Fruit fly (Drosophila melanogaster) whole organism, embryonic: ENCODE results near the gene trio.

ENCODE experiments used
- Abd-B ChIP-seq: fragments of 200-800 bp; sonication (Bioruptor generic); optimal IDR thresholded peaks from 2 replicates; lab custom pipeline; 2018; ENCODE audit warnings: missing biosample characterization, mild to moderate bottlenecking, missing genetic modification characterization, moderate library complexity
- Ada2b ChIP-seq: fragments of 200-800 bp; sonication (Bioruptor generic); IDR thresholded peaks from 2 replicates; pipeline ENCODE4 v1.3.6; 2022; ENCODE audit warnings: missing biosample characterization, missing genetic modification characterization
- Atf3 ChIP-seq: fragments of 200-800 bp; sonication (Bioruptor generic); optimal IDR thresholded peaks from 3 replicates; lab custom pipeline; 2016; ENCODE audit warnings: missing biosample characterization, missing genetic modification characterization
- CG10543 ChIP-seq: fragments of 200-800 bp; sonication (Bioruptor generic); optimal IDR thresholded peaks from 3 replicates; lab custom pipeline; 2017; ENCODE audit warnings: missing biosample characterization, mild to moderate bottlenecking, missing genetic modification characterization, moderate library complexity
- CG10959 ChIP-seq: fragments of 200-800 bp; sonication (Bioruptor generic); IDR thresholded peaks from 2 replicates; pipeline ENCODE4 v1.3.6; 2022; ENCODE audit warnings: missing biosample characterization, missing genetic modification characterization
- CG12155 ChIP-seq: fragments of 200-800 bp; sonication (Bioruptor generic); optimal IDR thresholded peaks from 3 replicates; lab custom pipeline; 2016; ENCODE audit warnings: missing biosample characterization, missing genetic modification characterization
- CG12942 ChIP-seq: fragments of 200-800 bp; sonication (Bioruptor generic); optimal IDR thresholded peaks from 3 replicates; lab custom pipeline; 2016; ENCODE audit warnings: missing biosample characterization, missing genetic modification characterization
- CG17328 ChIP-seq: fragments of 200-800 bp; sonication (Bioruptor generic); IDR thresholded peaks from 2 replicates; pipeline ENCODE4 v1.3.6; 2022; ENCODE audit warnings: missing biosample characterization, missing genetic modification characterization
- CG17361 ChIP-seq: fragments of 200-800 bp; sonication (Bioruptor generic); IDR thresholded peaks from 3 replicates; pipeline ENCODE4 v1.3.6; 2022; ENCODE audit warnings: missing biosample characterization, missing genetic modification characterization
- CG17568 ChIP-seq: fragments of 200-800 bp; sonication (Bioruptor generic); optimal IDR thresholded peaks from 2 replicates; lab custom pipeline; 2018; ENCODE audit warnings: missing biosample characterization, mild to moderate bottlenecking, missing genetic modification characterization, moderate library complexity
- CG18764 ChIP-seq: fragments of 200-800 bp; sonication (Bioruptor generic); optimal IDR thresholded peaks from 3 replicates; lab custom pipeline; 2016; ENCODE audit warnings: missing biosample characterization, missing genetic modification characterization
- CG2129 ChIP-seq: fragments of 200-800 bp; sonication (Bioruptor generic); IDR thresholded peaks from 2 replicates; pipeline ENCODE4 v1.3.6; 2022; ENCODE audit warnings: missing biosample characterization, missing genetic modification characterization; ENCODE audit not compliant: partially characterized antibody
- CG2712 ChIP-seq: fragments of 200-800 bp; optimal IDR thresholded peaks from 3 replicates; lab custom pipeline; 2019; ENCODE audit warnings: missing biosample characterization, mild to moderate bottlenecking, missing genetic modification characterization, moderate library complexity
- CG33213 ChIP-seq: fragments of 200-800 bp; sonication (Bioruptor generic); optimal IDR thresholded peaks from 3 replicates; lab custom pipeline; 2016; ENCODE audit warnings: missing biosample characterization, missing genetic modification characterization
- CG4328 ChIP-seq: fragments of 200-800 bp; sonication (Bioruptor generic); optimal IDR thresholded peaks from 3 replicates; lab custom pipeline; 2017; ENCODE audit warnings: missing biosample characterization, missing genetic modification reagents, missing genetic modification characterization
- CG7987 ChIP-seq: fragments of 200-800 bp; sonication (Bioruptor generic); optimal IDR thresholded peaks from 2 replicates; lab custom pipeline; 2018; ENCODE audit warnings: missing biosample characterization, mild to moderate bottlenecking, missing genetic modification characterization, moderate library complexity
- CG8359 ChIP-seq: fragments of 200-800 bp; sonication (Bioruptor generic); optimal IDR thresholded peaks from 2 replicates; lab custom pipeline; 2017; ENCODE audit warnings: missing biosample characterization, mild to moderate bottlenecking, missing genetic modification characterization, borderline replicate concordance
- Dll ChIP-seq: fragments of 200-800 bp; sonication (Bioruptor generic); IDR thresholded peaks from 4 replicates; pipeline ENCODE4 v1.3.6; 2022; ENCODE audit warnings: missing biosample characterization, missing genetic modification characterization; ENCODE audit not compliant: partially characterized antibody
- Fer2 ChIP-seq: fragments of 200-800 bp; sonication (Bioruptor generic); optimal IDR thresholded peaks from 2 replicates; lab custom pipeline; 2018; ENCODE audit warnings: missing biosample characterization, mild to moderate bottlenecking, missing genetic modification characterization, moderate library complexity
- Fer3 ChIP-seq: fragments of 200-800 bp; sonication (Bioruptor generic); optimal IDR thresholded peaks from 2 replicates; lab custom pipeline; 2018; ENCODE audit warnings: missing biosample characterization, mild to moderate bottlenecking, missing genetic modification characterization, moderate library complexity
- H15 ChIP-seq: fragments of 200-800 bp; sonication (Bioruptor generic); IDR thresholded peaks from 3 replicates; pipeline ENCODE4 v1.3.6; 2022; ENCODE audit warnings: missing biosample characterization, missing genetic modification characterization
- Hr78 ChIP-seq, 2 experiments: fragments of 200-800 bp in 1 of 2; fragments of >200 bp in 1 of 2; sonication (Bioruptor generic) in 1 of 2; optimal IDR thresholded peaks; 2 replicates each; lab custom pipeline; 2017 to 2019; ENCODE audit warnings: missing biosample characterization in 2 of 2, missing genetic modification characterization in 2 of 2, mild to moderate bottlenecking in 1 of 2, moderate library complexity in 1 of 2
- MTF-1 ChIP-seq: fragments of 200-800 bp; sonication (Bioruptor generic); optimal IDR thresholded peaks from 2 replicates; lab custom pipeline; 2018; ENCODE audit warnings: missing biosample characterization, mild to moderate bottlenecking, missing genetic modification characterization, borderline replicate concordance
- Med ChIP-seq: fragments of 200-800 bp; sonication (Bioruptor generic); peaks from one replicate; lab custom pipeline; 2016; ENCODE audit warnings: missing biosample characterization, missing genetic modification characterization, mild to moderate bottlenecking, inconsistent platforms, moderate library complexity
- NK7.1 ChIP-seq: fragments of 200-800 bp; sonication (Bioruptor generic); optimal IDR thresholded peaks from 3 replicates; lab custom pipeline; 2016; ENCODE audit warnings: missing biosample characterization, missing genetic modification characterization
- Pdp1 ChIP-seq, 2 experiments: fragments of 200-800 bp; sonication (Bioruptor generic); optimal IDR thresholded peaks; 3 replicates each; lab custom pipeline; 2016; ENCODE audit warnings: missing biosample characterization in 2 of 2, missing genetic modification characterization in 2 of 2, mild to moderate bottlenecking in 1 of 2, moderate library complexity in 1 of 2
- Sox102F ChIP-seq: fragments of 200-800 bp; sonication (Bioruptor generic); optimal IDR thresholded peaks from 2 replicates; lab custom pipeline; 2018; ENCODE audit warnings: missing biosample characterization, mild to moderate bottlenecking, missing genetic modification characterization, moderate library complexity
- Usf ChIP-seq: fragments of 200-800 bp; sonication (Bioruptor generic); optimal IDR thresholded peaks from 2 replicates; lab custom pipeline; 2017; ENCODE audit warnings: missing genotype, missing biosample characterization, missing genetic modification characterization
- YL-1 ChIP-seq: fragments of 200-800 bp; sonication (Bioruptor generic); optimal IDR thresholded peaks from 3 replicates; lab custom pipeline; 2017; ENCODE audit warnings: missing biosample characterization, mild to moderate bottlenecking, missing genetic modification characterization
- ab ChIP-seq: fragments of 200-800 bp; sonication (Bioruptor generic); optimal IDR thresholded peaks from 2 replicates; lab custom pipeline; 2016; ENCODE audit warnings: missing biosample characterization, missing genetic modification characterization
- caup ChIP-seq: fragments of 200-800 bp; sonication (Bioruptor generic); optimal IDR thresholded peaks from 3 replicates; lab custom pipeline; 2017; ENCODE audit warnings: missing biosample characterization, mild to moderate bottlenecking, missing genetic modification characterization, moderate library complexity; ENCODE audit not compliant: severe bottlenecking
- croc ChIP-seq: fragments of 200-800 bp; sonication (Bioruptor generic); conservative IDR thresholded peaks from 3 replicates; pipeline ENCODE4 v1.3.6; 2022; ENCODE audit warnings: missing biosample characterization, missing genetic modification characterization
- crp ChIP-seq, 2 experiments: fragments of 200-800 bp; sonication (Bioruptor generic); optimal IDR thresholded peaks; 2 replicates in 1 of 2; 3 replicates in 1 of 2; lab custom pipeline; 2017; ENCODE audit warnings: missing biosample characterization in 2 of 2, missing genetic modification characterization in 2 of 2, mild to moderate bottlenecking in 1 of 2, moderate library complexity in 1 of 2
- cwo ChIP-seq: fragments of 200-800 bp; sonication (Bioruptor generic); optimal IDR thresholded peaks from 3 replicates; lab custom pipeline; 2017; ENCODE audit warnings: missing biosample characterization, missing genetic modification characterization, mild to moderate bottlenecking, moderate library complexity, missing genetic modification reagents
- ems ChIP-seq: fragments of 200-800 bp; sonication (Bioruptor generic); optimal IDR thresholded peaks from 3 replicates; lab custom pipeline; 2016; ENCODE audit warnings: missing biosample characterization, missing genetic modification characterization
- ewg ChIP-seq: fragments of 200-800 bp; sonication (Bioruptor generic); optimal IDR thresholded peaks from 3 replicates; lab custom pipeline; 2017; ENCODE audit warnings: mild to moderate bottlenecking, missing biosample characterization, missing genetic modification reagents, missing genetic modification characterization
- fd64A ChIP-seq: fragments of 200-800 bp; sonication (Bioruptor generic); optimal IDR thresholded peaks from 3 replicates; lab custom pipeline; 2018; ENCODE audit warnings: missing biosample characterization, mild to moderate bottlenecking, missing genetic modification characterization
- fru ChIP-seq: fragments of >200 bp; optimal IDR thresholded peaks from 2 replicates; lab custom pipeline; 2017
- gsb-n ChIP-seq: fragments of 200-800 bp; sonication (Bioruptor generic); optimal IDR thresholded peaks from 3 replicates; lab custom pipeline; 2018; ENCODE audit warnings: missing biosample characterization, mild to moderate bottlenecking, missing genetic modification characterization
- kay ChIP-seq: fragments of 200-800 bp; sonication (Bioruptor generic); optimal IDR thresholded peaks from 2 replicates; lab custom pipeline; 2016; ENCODE audit warnings: missing biosample characterization, missing genetic modification characterization
- mirr ChIP-seq: fragments of 200-800 bp; sonication (Bioruptor generic); optimal IDR thresholded peaks from 3 replicates; lab custom pipeline; 2018; ENCODE audit warnings: missing biosample characterization, mild to moderate bottlenecking, missing genetic modification characterization
- pan ChIP-seq, 4 experiments: fragments of >200 bp in 3 of 4; fragments of 200-800 bp in 1 of 4; sonication (Bioruptor generic) in 1 of 4; optimal IDR thresholded peaks in 3 of 4; IDR thresholded peaks in 1 of 4; 2 replicates each; pipeline versions ENCODE4 v1.3.6 to Lab custom; 2017 to 2022; ENCODE audit warnings: missing biosample characterization in 2 of 4, missing genetic modification characterization in 2 of 4, mixed read lengths in 1 of 4
- shn ChIP-seq: fragments of 200-800 bp; sonication (Bioruptor generic); optimal IDR thresholded peaks from 3 replicates; lab custom pipeline; 2016; ENCODE audit warnings: missing biosample characterization, missing genetic modification characterization
- sna ChIP-seq: fragments of 200-800 bp; sonication (Bioruptor generic); IDR thresholded peaks from 2 replicates; pipeline ENCODE4 v1.3.6; 2022; ENCODE audit warnings: missing biosample characterization, missing genetic modification characterization; ENCODE audit not compliant: partially characterized antibody
- trh ChIP-seq: fragments of 200-800 bp; sonication (Bioruptor generic); optimal IDR thresholded peaks from 2 replicates; lab custom pipeline; 2016; ENCODE audit warnings: missing biosample characterization, missing genetic modification characterization
- vfl ChIP-seq: fragments of 200-800 bp; sonication (Bioruptor generic); optimal IDR thresholded peaks from 2 replicates; lab custom pipeline; 2016; ENCODE audit warnings: missing biosample characterization, missing genetic modification characterization
- wek ChIP-seq: fragments of 200-800 bp; sonication (Bioruptor generic); optimal IDR thresholded peaks from 3 replicates; lab custom pipeline; 2018; ENCODE audit warnings: missing biosample characterization, mild to moderate bottlenecking, missing genetic modification characterization, moderate library complexity
- zen ChIP-seq: fragments of 200-800 bp; sonication (Bioruptor generic); optimal IDR thresholded peaks from 3 replicates; lab custom pipeline; 2018; ENCODE audit warnings: missing biosample characterization, mild to moderate bottlenecking, missing genetic modification characterization, moderate library complexity
- zfh1 ChIP-seq: fragments of 200-800 bp; sonication (Bioruptor generic); IDR thresholded peaks from 3 replicates; pipeline ENCODE4 v1.3.6; 2022; ENCODE audit warnings: missing biosample characterization, missing genetic modification characterization

The trio gene

dm6 chr3L:1032569-1032968 is 2.1 kb downstream of the trio start (continued):
- TF ChIP-seq CG4328 (GFP tag; lab: Kevin White, UChicago) (no peak), ems (GFP tag; lab: Kevin White, UChicago) (peak; percentile 55), Usf (GFP tag; lab: Kevin White, UChicago) (peak; percentile 39), CG7987 (GFP tag; lab: Kevin White, UChicago) (no peak), NK7.1 (GFP tag; lab: Kevin White, UChicago) (no peak), CG17568 (GFP tag; lab: Kevin White, UChicago) (peak; percentile 63), shn (GFP tag; lab: Kevin White, UChicago) (peak; percentile 37), CG10543 (no peak), Atf3 (peak; percentile 50), CG17361 (GFP tag; lab: Robert Waterston, UW) (peak; percentile 51; the same call in 2 of the 3 replicates), Fer2 (tag; lab: Kevin White, UChicago) (no peak), CG18764 (peak; percentile 43), CG12942 (GFP tag; lab: Kevin White, UChicago) (peak; percentile 55), H15 (GFP tag; lab: Robert Waterston, UW) (peak; percentile 73), Fer3 (tag; lab: Kevin White, UChicago) (peak; percentile 50), CG12155 (GFP tag; lab: Kevin White, UChicago) (peak; percentile 49), CG8359 (GFP tag; lab: Kevin White, UChicago) (peak; percentile 36), MTF-1 (peak; percentile 65), gsb-n (tag; lab: Kevin White, UChicago) (peak; percentile 75), Pdp1 (GFP tag; optimal IDR thresholded peaks at IDR 0.05; lab: Kevin White, UChicago) (peak; percentile 25 to 58), CG17328 (GFP tag; lab: Robert Waterston, UW) (peak; percentile 81), CG2129 (GFP tag; lab: Robert Waterston, UW) (no peak), ewg (peak; percentile 62), vfl (GFP tag; lab: Kevin White, UChicago) (no peak), fd64A (peak; percentile 61), fru (lab: Kevin White, UChicago) (no peak), cwo (peak; percentile 27), CG33213 (GFP tag; lab: Kevin White, UChicago) (peak; percentile 54), zen (tag; lab: Kevin White, UChicago) (peak; percentile 68), Sox102F (GFP tag; lab: Kevin White, UChicago) (peak; percentile 90), YL-1 (GFP tag; lab: Kevin White, UChicago) (peak; percentile 26), CG2712 (tag; lab: Kevin White, UChicago) (peak; percentile 81), zfh1 (peak; percentile 83), Abd-B (GFP tag; lab: Kevin White, UChicago) (no peak), Ada2b (GFP tag; lab: Robert Waterston, UW) (peak; percentile 83), wek (peak; percentile 34), sna (no peak), CG10959 (GFP tag; lab: Robert Waterston, UW) (peak; percentile 79), kay (no peak), Med (peak; percentile 90), trh (GFP tag; lab: Kevin White, UChicago) (peak; percentile 3), ab (GFP tag; lab: Kevin White, UChicago) (peak; percentile 44), caup (GFP tag; lab: Kevin White, UChicago) (peak; percentile 15), Dll (GFP tag; lab: Robert Waterston, UW) (no peak), Hr78 (GFP tag; optimal IDR thresholded peaks at IDR 0.05; lab: Kevin White, UChicago) (peak in 1 of 2 experiments; percentile 2), crp (GFP tag; optimal IDR thresholded peaks at IDR 0.05; lab: Kevin White, UChicago) (peak in 1 of 2 experiments; percentile 36), mirr (GFP tag; lab: Kevin White, UChicago) (no peak), pan (optimal IDR thresholded peaks at IDR 0.05; lab: Kevin White, UChicago) (no peak), pan (GFP tag; optimal IDR thresholded peaks at IDR 0.05 in 1 of 2, IDR thresholded peaks at IDR 0.05 in 1 of 2) (peak in 1 of 2 experiments; percentile 82), croc (GFP tag; lab: Robert Waterston, UW) (peak; percentile 77)
